Fruit fly (Drosophila melanogaster): ENCODE data around the gene ergic53.

Gene ergic53

DNA sequence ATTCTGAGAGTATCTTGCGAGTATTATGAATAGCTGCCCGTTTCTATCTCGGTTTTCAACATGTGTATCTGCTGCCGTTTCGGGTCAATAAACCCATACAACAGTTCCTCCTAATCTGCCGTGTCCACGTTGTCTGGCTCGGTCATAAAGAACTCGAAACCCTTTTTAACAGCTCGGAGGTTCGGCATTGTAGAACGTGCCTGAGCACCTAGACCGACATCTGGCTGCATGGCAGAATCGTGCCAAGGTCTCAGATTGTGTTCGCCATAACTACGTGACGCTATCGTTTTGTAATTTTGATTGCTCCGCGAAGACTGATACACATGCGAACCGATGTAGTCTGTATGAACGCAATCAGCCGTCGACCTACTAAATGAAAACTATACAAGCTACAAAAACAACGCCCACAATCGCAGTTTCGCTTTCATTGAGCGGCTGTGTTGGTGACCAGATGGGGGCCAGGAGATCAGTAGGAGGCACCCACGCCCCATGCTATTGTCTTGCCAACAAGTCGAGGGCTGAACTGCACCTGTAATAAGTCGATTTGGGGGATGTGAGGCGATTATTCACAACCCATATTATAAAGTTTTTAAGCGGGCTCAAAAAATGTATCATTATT lies 19.4 kb downstream of the ergic53 start (continued):
- TF ChIP-seq chinmo (GFP tag; IDR thresholded peaks at IDR 0.05; ENCODE audit: partially characterized antibody) (peak; percentile 89), onecut (GFP tag; IDR thresholded peaks at IDR 0.05) (no peak), dimm (GFP tag; IDR thresholded peaks at IDR 0.05) (no peak), Awh (GFP tag; IDR thresholded peaks at IDR 0.05) (no peak), CG34376 (GFP tag; optimal IDR thresholded peaks at IDR 0.05) (peak; percentile 19), tgo (GFP tag; IDR thresholded peaks at IDR 0.05) (no peak), run (tag; optimal IDR thresholded peaks at IDR 0.05) (no peak), sug (tag; optimal IDR thresholded peaks at IDR 0.05) (peak; percentile 66), ERR (GFP tag; optimal IDR thresholded peaks at IDR 0.05) (no peak), al (GFP tag; IDR thresholded peaks at IDR 0.05) (no peak), ci (GFP tag; IDR thresholded peaks at IDR 0.05) (peak; percentile 27; the same call in 1 of the 3 replicates), wek (GFP tag; optimal IDR thresholded peaks at IDR 0.05) (no peak), ftz-f1 (GFP tag; optimal IDR thresholded peaks at IDR 0.05) (peak; percentile 74), HmgD (GFP tag; optimal IDR thresholded peaks at IDR 0.05) (no peak), trem (tag; optimal IDR thresholded peaks at IDR 0.05) (no peak), Ptx1 (GFP tag; IDR thresholded peaks at IDR 0.05) (no peak), Hmr (GFP tag; optimal IDR thresholded peaks at IDR 0.05) (no peak), tap (tag; optimal IDR thresholded peaks at IDR 0.05) (no peak), pzg (GFP tag; optimal IDR thresholded peaks at IDR 0.05) (no peak), CG32767 (GFP tag; IDR thresholded peaks at IDR 0.05) (no peak), CG10979 (tag; optimal IDR thresholded peaks at IDR 0.05) (no peak), CG17328 (GFP tag; IDR thresholded peaks at IDR 0.05) (no peak), Blimp-1 (GFP tag; optimal IDR thresholded peaks at IDR 0.05) (peak; percentile 72), CG8281 (tag; optimal IDR thresholded peaks at IDR 0.05) (no peak), CG13123 (GFP tag; optimal IDR thresholded peaks at IDR 0.05) (no peak), shn (GFP tag; optimal IDR thresholded peaks at IDR 0.05) (no peak), Scr (GFP tag; IDR thresholded peaks at IDR 0.05; ENCODE audit: partially characterized antibody) (no peak), grn (GFP tag; optimal IDR thresholded peaks at IDR 0.05) (peak; percentile 26), Dp (GFP tag; optimal IDR thresholded peaks at IDR 0.05) (no peak), CG7556 (GFP tag; optimal IDR thresholded peaks at IDR 0.05) (no peak), Neu2 (GFP tag; optimal IDR thresholded peaks at IDR 0.05; ENCODE audit: borderline replicate concordance) (no peak), CG2129 (GFP tag; IDR thresholded peaks at IDR 0.05; ENCODE audit: partially characterized antibody) (no peak), CG18262 (tag; optimal IDR thresholded peaks at IDR 0.05) (no peak), CG2120 (GFP tag; optimal IDR thresholded peaks at IDR 0.05) (no peak), CG31441 (GFP tag; IDR thresholded peaks at IDR 0.05) (no peak), sr (GFP tag; IDR thresholded peaks at IDR 0.05) (peak; percentile 94), hkb (optimal IDR thresholded peaks at IDR 0.05) (no peak), hkb (GFP tag; IDR thresholded peaks at IDR 0.05) (0 out of 2 replicates have a peak, but pooled peaks have one; percentile 17), twi (tag; optimal IDR thresholded peaks at IDR 0.05) (peak; percentile 83), CG10321 (GFP tag; IDR thresholded peaks at IDR 0.05) (no peak), Deaf1 (tag; optimal IDR thresholded peaks at IDR 0.05) (peak; percentile 19), ken (GFP tag; IDR thresholded peaks at IDR 0.05) (no peak), chm (GFP tag; IDR thresholded peaks at IDR 0.05) (no peak), seq (GFP tag; IDR thresholded peaks at IDR 0.05) (no peak), CG3838 (GFP tag; optimal IDR thresholded peaks at IDR 0.05) (no peak), sd (tag; optimal IDR thresholded peaks at IDR 0.05) (peak; percentile 68), ara (GFP tag; IDR thresholded peaks at IDR 0.05) (0 out of 2 replicates have a peak, but pooled peaks have one; percentile 43), Pdp1 (GFP tag; optimal IDR thresholded peaks at IDR 0.05) (peak in 1 of 2 experiments; percentile 62), gem (tag; optimal IDR thresholded peaks at IDR 0.05) (no peak)

All from whole organism, embryonic.